Fruit fly (Drosophila melanogaster) whole organism, prepupa: ENCODE data around the gene Ten-a.

Experiments
- Blimp-1 ChIP-seq: fragments of 200-800 bp; sonication (Bioruptor generic); optimal IDR thresholded peaks from 3 replicates; lab custom pipeline; 2017; ENCODE audit warnings: missing biosample characterization, missing genetic modification characterization, mild to moderate bottlenecking, moderate library complexity, missing genetic modification reagents
- CG10631 ChIP-seq: fragments of 200-800 bp; sonication (Bioruptor generic); optimal IDR thresholded peaks from 2 replicates; lab custom pipeline; 2016; ENCODE audit warnings: missing biosample characterization, missing genetic modification characterization
- CG10669 ChIP-seq: fragments of 200-800 bp; sonication (Bioruptor generic); optimal IDR thresholded peaks from 3 replicates; lab custom pipeline; 2018; ENCODE audit warnings: missing biosample characterization, mild to moderate bottlenecking, missing genetic modification characterization, moderate library complexity
- CG11294 ChIP-seq: fragments of 200-800 bp; sonication (Bioruptor generic); IDR thresholded peaks from 2 replicates; pipeline ENCODE4 v1.3.6; 2022; ENCODE audit warnings: missing biosample characterization, missing genetic modification characterization
- CG11762 ChIP-seq: fragments of 200-800 bp; sonication (Bioruptor generic); optimal IDR thresholded peaks from 3 replicates; lab custom pipeline; 2016; ENCODE audit warnings: missing biosample characterization, missing genetic modification characterization; ENCODE audit not compliant: insufficient read depth
- CG11902 ChIP-seq: fragments of 200-800 bp; sonication (Bioruptor generic); optimal IDR thresholded peaks from 3 replicates; lab custom pipeline; 2016; ENCODE audit warnings: missing biosample characterization, missing genetic modification characterization
- CG15336 ChIP-seq: fragments of 200-800 bp; sonication (Bioruptor generic); IDR thresholded peaks from 2 replicates; pipeline ENCODE4 v1.3.6; 2022; ENCODE audit warnings: missing biosample characterization, missing genetic modification characterization
- CG1621 ChIP-seq: fragments of 200-800 bp; sonication (Bioruptor generic); optimal IDR thresholded peaks from 3 replicates; lab custom pipeline; 2018; ENCODE audit warnings: missing biosample characterization, mild to moderate bottlenecking, missing genetic modification characterization
- CG16779 ChIP-seq: fragments of 200-800 bp; sonication (Bioruptor generic); optimal IDR thresholded peaks from 3 replicates; lab custom pipeline; 2017; ENCODE audit warnings: missing biosample characterization, mild to moderate bottlenecking, missing genetic modification characterization
- CG3032 ChIP-seq: fragments of 200-800 bp; optimal IDR thresholded peaks from 2 replicates; lab custom pipeline; 2019; ENCODE audit warnings: missing biosample characterization, mild to moderate bottlenecking, missing genetic modification characterization, moderate library complexity
- CG31627 ChIP-seq: fragments of 200-800 bp; sonication (Bioruptor generic); optimal IDR thresholded peaks from 3 replicates; lab custom pipeline; 2016; ENCODE audit warnings: missing biosample characterization, missing genetic modification characterization
- CG32006 ChIP-seq: fragments of 200-800 bp; sonication (Bioruptor generic); optimal IDR thresholded peaks from 3 replicates; lab custom pipeline; 2017; ENCODE audit warnings: missing biosample characterization, mild to moderate bottlenecking, missing genetic modification characterization
- CG3919 ChIP-seq: fragments of 200-800 bp; sonication (Bioruptor generic); optimal IDR thresholded peaks from 3 replicates; lab custom pipeline; 2016; ENCODE audit warnings: missing biosample characterization, missing genetic modification characterization
- CG4318 ChIP-seq: fragments of 200-800 bp; sonication (Bioruptor generic); optimal IDR thresholded peaks from 3 replicates; lab custom pipeline; 2017; ENCODE audit warnings: missing biosample characterization, mild to moderate bottlenecking, missing genetic modification characterization
- CG6163 ChIP-seq: fragments of 200-800 bp; sonication (Bioruptor generic); IDR thresholded peaks from 3 replicates; pipeline ENCODE4 v1.3.6; 2022; ENCODE audit warnings: missing biosample characterization, missing genetic modification characterization
- CG6276 ChIP-seq: fragments of 200-800 bp; sonication (Bioruptor generic); optimal IDR thresholded peaks from 2 replicates; lab custom pipeline; 2017; ENCODE audit warnings: missing biosample characterization, mild to moderate bottlenecking, missing genetic modification characterization
- CG6792 ChIP-seq: fragments of 200-800 bp; sonication (Bioruptor generic); optimal IDR thresholded peaks from 3 replicates; lab custom pipeline; 2016; ENCODE audit warnings: missing biosample characterization, missing genetic modification characterization
- CG6808 ChIP-seq: fragments of 200-800 bp; sonication (Bioruptor generic); optimal IDR thresholded peaks from 3 replicates; lab custom pipeline; 2017; ENCODE audit warnings: missing biosample characterization, missing genetic modification characterization, mild to moderate bottlenecking, moderate library complexity, missing genetic modification reagents
- CG7368 ChIP-seq: fragments of 200-800 bp; sonication (Bioruptor generic); optimal IDR thresholded peaks from 3 replicates; lab custom pipeline; 2016; ENCODE audit warnings: missing biosample characterization, missing genetic modification characterization
- CG8119 ChIP-seq: fragments of 200-800 bp; sonication (Bioruptor generic); IDR thresholded peaks from 3 replicates; pipeline ENCODE4 v1.3.6; 2022; ENCODE audit warnings: missing biosample characterization, missing genetic modification characterization
- CG8319 ChIP-seq: fragments of 200-800 bp; sonication (Bioruptor generic); optimal IDR thresholded peaks from 3 replicates; lab custom pipeline; 2016; ENCODE audit warnings: missing biosample characterization, missing genetic modification characterization
- Eip75B ChIP-seq: fragments of 200-800 bp; sonication (Bioruptor generic); optimal IDR thresholded peaks from 3 replicates; lab custom pipeline; 2016; ENCODE audit warnings: missing biosample characterization, missing genetic modification characterization
- Eip78C ChIP-seq: fragments of 200-800 bp; sonication (Bioruptor generic); peaks from one replicate; lab custom pipeline; 2016; ENCODE audit warnings: missing biosample characterization, missing genetic modification characterization
- Ets21C ChIP-seq: fragments of 200-800 bp; sonication (Bioruptor generic); optimal IDR thresholded peaks from 3 replicates; lab custom pipeline; 2016; ENCODE audit warnings: missing biosample characterization, missing genetic modification characterization
- Ets96B ChIP-seq: fragments of 200-800 bp; optimal IDR thresholded peaks from 2 replicates; lab custom pipeline; 2019; ENCODE audit warnings: missing biosample characterization, mild to moderate bottlenecking, missing genetic modification characterization, moderate library complexity
- Hr38 ChIP-seq: sonication (Bioruptor generic); optimal IDR thresholded peaks from 2 replicates; lab custom pipeline; 2016; ENCODE audit warnings: missing biosample characterization, missing genetic modification characterization
- Hr4 ChIP-seq: fragments of 200-800 bp; sonication (Bioruptor generic); optimal IDR thresholded peaks from 3 replicates; lab custom pipeline; 2016; ENCODE audit warnings: missing biosample characterization, missing genetic modification characterization
- Lpt ChIP-seq: fragments of 200-800 bp; sonication (Bioruptor generic); optimal IDR thresholded peaks from 3 replicates; lab custom pipeline; 2016; ENCODE audit warnings: missing biosample characterization, missing genetic modification characterization
- Met ChIP-seq: fragments of 200-800 bp; sonication (Bioruptor generic); optimal IDR thresholded peaks from 3 replicates; lab custom pipeline; 2016; ENCODE audit warnings: missing biosample characterization, missing genetic modification characterization
- Smox ChIP-seq: fragments of 200-800 bp; sonication (Bioruptor generic); optimal IDR thresholded peaks from 3 replicates; lab custom pipeline; 2016; ENCODE audit warnings: missing biosample characterization, missing genetic modification characterization
- Sox102F ChIP-seq: fragments of 200-800 bp; sonication (Bioruptor generic); optimal IDR thresholded peaks from 2 replicates; lab custom pipeline; 2016; ENCODE audit warnings: missing biosample characterization, mild to moderate bottlenecking, missing genetic modification characterization
- Sox14 ChIP-seq: fragments of 200-800 bp; sonication (Bioruptor generic); optimal IDR thresholded peaks from 3 replicates; lab custom pipeline; 2016; ENCODE audit warnings: missing biosample characterization, missing genetic modification characterization
- Sox15 ChIP-seq: fragments of 200-800 bp; sonication (Bioruptor generic); optimal IDR thresholded peaks from 3 replicates; lab custom pipeline; 2016; ENCODE audit warnings: missing biosample characterization, missing genetic modification characterization
- achi ChIP-seq: fragments of 200-800 bp; sonication (Bioruptor generic); optimal IDR thresholded peaks from 3 replicates; lab custom pipeline; 2016; ENCODE audit warnings: missing biosample characterization, missing genetic modification characterization
- acj6 ChIP-seq: fragments of 200-800 bp; sonication (Bioruptor generic); optimal IDR thresholded peaks from 3 replicates; lab custom pipeline; 2016; ENCODE audit warnings: missing biosample characterization, missing genetic modification characterization
- cyc ChIP-seq: fragments of 200-800 bp; sonication (Bioruptor generic); optimal IDR thresholded peaks from 3 replicates; lab custom pipeline; 2016; ENCODE audit warnings: missing biosample characterization, missing genetic modification characterization
- dac ChIP-seq: fragments of 200-800 bp; sonication (Bioruptor generic); optimal IDR thresholded peaks from 2 replicates; lab custom pipeline; 2017; ENCODE audit warnings: missing biosample characterization, mild to moderate bottlenecking, missing genetic modification characterization
- dsx ChIP-seq: fragments of 200-800 bp; optimal IDR thresholded peaks from 3 replicates; lab custom pipeline; 2019; ENCODE audit warnings: missing biosample characterization, mild to moderate bottlenecking, missing genetic modification characterization, moderate library complexity; ENCODE audit not compliant: poor library complexity, severe bottlenecking
- eg ChIP-seq: fragments of 200-800 bp; sonication (Bioruptor generic); IDR thresholded peaks from 3 replicates; pipeline ENCODE4 v1.3.6; 2022; ENCODE audit warnings: missing biosample characterization, missing genetic modification characterization
- esn ChIP-seq: fragments of 200-800 bp; sonication (Bioruptor generic); optimal IDR thresholded peaks from 2 replicates; lab custom pipeline; 2016; ENCODE audit warnings: missing biosample characterization, mild to moderate bottlenecking, missing genetic modification characterization, moderate library complexity
- fd59A ChIP-seq: fragments of 200-800 bp; sonication (Bioruptor generic); optimal IDR thresholded peaks from 2 replicates; lab custom pipeline; 2017; ENCODE audit warnings: missing biosample characterization, mild to moderate bottlenecking, missing genetic modification characterization, missing genetic modification reagents
- fd85E ChIP-seq: fragments of 200-800 bp; sonication (Bioruptor generic); optimal IDR thresholded peaks from 3 replicates; lab custom pipeline; 2016; ENCODE audit warnings: missing biosample characterization, missing genetic modification characterization
- lz ChIP-seq: fragments of 200-800 bp; sonication (Bioruptor generic); optimal IDR thresholded peaks from 3 replicates; lab custom pipeline; 2016; ENCODE audit warnings: missing biosample characterization, missing genetic modification characterization
- net ChIP-seq: fragments of 200-800 bp; sonication (Bioruptor generic); optimal IDR thresholded peaks from 3 replicates; lab custom pipeline; 2016; ENCODE audit warnings: missing biosample characterization, missing genetic modification characterization
- pdm3 ChIP-seq: fragments of 200-800 bp; sonication (Bioruptor generic); optimal IDR thresholded peaks from 3 replicates; lab custom pipeline; 2016; ENCODE audit warnings: missing biosample characterization, missing genetic modification characterization
- spab ChIP-seq: fragments of 200-800 bp; sonication (Bioruptor generic); optimal IDR thresholded peaks from 2 replicates; lab custom pipeline; 2017; ENCODE audit warnings: missing biosample characterization, mild to moderate bottlenecking, missing genetic modification characterization, missing genetic modification reagents
- svp ChIP-seq: fragments of 200-800 bp; sonication (Bioruptor generic); peaks from one replicate; lab custom pipeline; 2016; ENCODE audit warnings: missing biosample characterization, missing genetic modification characterization
- vri ChIP-seq: fragments of 200-800 bp; sonication (Bioruptor generic); optimal IDR thresholded peaks from 3 replicates; lab custom pipeline; 2016; ENCODE audit warnings: missing biosample characterization, mild to moderate bottlenecking, missing genetic modification characterization

Gene Ten-a

DNA sequence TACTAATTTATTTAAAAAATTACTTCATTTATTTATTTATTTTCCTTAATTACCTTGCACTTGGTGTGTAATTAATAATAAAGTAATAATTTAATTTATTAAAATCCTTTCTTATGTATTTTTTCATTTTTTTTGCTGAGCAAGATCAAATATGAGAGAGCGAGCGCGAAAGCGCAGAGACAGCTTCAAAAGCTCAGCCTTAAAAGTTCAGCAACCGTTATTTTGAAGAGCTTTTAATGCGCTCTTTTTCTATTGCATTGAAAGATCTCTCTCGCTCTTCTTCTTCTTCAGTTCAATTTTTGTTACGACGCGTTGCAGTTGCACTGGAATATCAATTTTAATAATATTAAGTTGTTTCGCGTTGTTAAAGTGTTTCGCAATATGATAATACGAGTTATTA lies at the start of gene Ten-a:
TSS of gene Ten-a (plus strand) at position 301 of the 400 bp plus-strand sequence.
- no peak for TF ChIP-seq CG32006
- no peak for TF ChIP-seq Ets21C
- no peak for TF ChIP-seq Sox102F
- no peak for TF ChIP-seq dsx
- TF ChIP-seq Smox (GFP tag; lab: Kevin White, UChicago): no peak
- TF ChIP-seq CG6163 (GFP tag; lab: Robert Waterston, UW): no peak
- no peak for TF ChIP-seq Hr4 (GFP tag; lab: Kevin White, UChicago)
- TF ChIP-seq Ets96B (tag; lab: Kevin White, UChicago): no peak
- TF ChIP-seq CG3032 (tag; lab: Kevin White, UChicago): no peak
- no peak for TF ChIP-seq spab
- no peak for TF ChIP-seq Blimp-1 (GFP tag; lab: Kevin White, UChicago)
- TF ChIP-seq Hr38 (GFP tag; lab: Kevin White, UChicago): no peak
- no peak for TF ChIP-seq achi
- TF ChIP-seq CG10631: no peak
- TF ChIP-seq CG8119 (GFP tag; lab: Robert Waterston, UW): no peak
- TF ChIP-seq CG11902 (GFP tag; lab: Kevin White, UChicago): no peak

DNA sequence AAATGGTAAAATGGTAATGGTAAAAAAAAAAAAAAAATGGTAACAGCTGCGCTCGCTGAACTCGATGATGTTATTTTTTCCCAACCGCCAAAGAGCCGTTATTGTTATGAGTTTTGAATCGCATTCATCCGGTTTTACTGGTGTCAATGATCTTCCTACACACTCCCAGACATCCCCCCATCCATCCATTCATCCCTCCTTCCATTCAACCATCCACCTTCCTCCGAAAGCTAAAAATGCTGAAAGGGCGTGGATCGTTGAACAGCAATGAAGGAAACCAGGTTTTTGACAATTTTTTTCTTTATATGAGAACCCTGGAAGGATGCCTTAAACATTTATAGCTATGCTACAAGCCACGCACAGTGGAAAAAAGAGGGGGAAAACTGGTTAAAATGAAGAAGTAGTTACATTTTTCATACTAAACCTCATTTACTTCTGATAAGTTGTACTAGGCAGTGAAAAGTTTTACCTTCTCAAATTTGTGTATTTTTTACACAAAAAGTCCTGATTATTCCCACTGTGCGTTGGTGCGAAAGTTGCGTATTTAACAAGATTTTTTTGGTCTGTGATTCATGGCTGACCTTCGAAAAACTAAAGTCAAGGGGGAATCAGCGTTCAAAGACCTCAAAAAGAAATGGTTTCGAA lies 43.4 kb upstream of the Ten-a start:
- TF ChIP-seq Lpt (GFP tag; lab: Kevin White, UChicago): no peak
- no peak for TF ChIP-seq CG11294 (GFP tag; lab: Robert Waterston, UW)
- peak; percentile 44 for TF ChIP-seq lz (GFP tag; lab: Kevin White, UChicago)
- TF ChIP-seq Eip78C: peak; percentile 92
- peak; percentile 53 for TF ChIP-seq Eip75B (GFP tag; lab: Kevin White, UChicago)
- TF ChIP-seq fd59A (GFP tag; lab: Kevin White, UChicago): peak; percentile 48
- TF ChIP-seq Sox14: peak; percentile 45
- peak; percentile 57 for TF ChIP-seq achi
- peak; percentile 29 for TF ChIP-seq CG4318 (GFP tag; lab: Kevin White, UChicago)
- peak; percentile 60 for TF ChIP-seq CG3032 (tag; lab: Kevin White, UChicago)
- peak; percentile 25 for TF ChIP-seq vri (GFP tag; lab: Kevin White, UChicago)
- TF ChIP-seq svp (GFP tag; lab: Kevin White, UChicago): peak; percentile 71
- peak; percentile 61 for TF ChIP-seq esn (GFP tag; lab: Kevin White, UChicago)
- peak; percentile 25 for TF ChIP-seq CG11902 (GFP tag; lab: Kevin White, UChicago)
- TF ChIP-seq Hr4 (GFP tag; lab: Kevin White, UChicago): peak; percentile 45
- TF ChIP-seq CG6163 (GFP tag; lab: Robert Waterston, UW): peak; percentile 69; the same call in 2 of the 3 replicates
- peak; percentile 41 for TF ChIP-seq CG10631
- peak; percentile 37 for TF ChIP-seq CG6276
- peak; percentile 55 for TF ChIP-seq CG11762 (GFP tag; lab: Kevin White, UChicago)
- peak; percentile 46 for TF ChIP-seq CG15336 (GFP tag; lab: Robert Waterston, UW)
- peak; percentile 62; the same call in 2 of the 3 replicates for TF ChIP-seq eg
- peak; percentile 63 for TF ChIP-seq CG6792 (GFP tag; lab: Kevin White, UChicago)
- TF ChIP-seq pdm3 (GFP tag; lab: Kevin White, UChicago): peak; percentile 61
- TF ChIP-seq CG6808 (GFP tag; lab: Kevin White, UChicago): peak; percentile 15
- TF ChIP-seq CG10669 (GFP tag; lab: Kevin White, UChicago): peak; percentile 57
- TF ChIP-seq dac (GFP tag; lab: Kevin White, UChicago): no peak
- TF ChIP-seq Met (GFP tag; lab: Kevin White, UChicago): peak; percentile 67
- TF ChIP-seq CG1621 (tag; lab: Kevin White, UChicago): peak; percentile 45
- TF ChIP-seq CG8119 (GFP tag; lab: Robert Waterston, UW): peak; percentile 40; the same call in 2 of the 3 replicates
- peak; percentile 64 for TF ChIP-seq CG3919 (GFP tag; lab: Kevin White, UChicago)
- TF ChIP-seq dsx: peak; percentile 56
- peak; percentile 37 for TF ChIP-seq CG8319 (GFP tag; lab: Kevin White, UChicago)
- peak; percentile 45 for TF ChIP-seq cyc (GFP tag; lab: Kevin White, UChicago)
- no peak for TF ChIP-seq Blimp-1 (GFP tag; lab: Kevin White, UChicago)
- TF ChIP-seq net (GFP tag; lab: Kevin White, UChicago): peak; percentile 65
- no peak for TF ChIP-seq CG16779 (tag; lab: Kevin White, UChicago)
- peak; percentile 45 for TF ChIP-seq CG32006
- no peak for TF ChIP-seq fd85E (GFP tag; lab: Kevin White, UChicago)
- TF ChIP-seq Ets96B (tag; lab: Kevin White, UChicago): peak; percentile 63
- peak; percentile 49 for TF ChIP-seq spab
- TF ChIP-seq CG31627 (GFP tag; lab: Kevin White, UChicago): peak; percentile 38
- peak; percentile 41 for TF ChIP-seq Sox15 (GFP tag; lab: Kevin White, UChicago)
- peak; percentile 60 for TF ChIP-seq acj6 (GFP tag; lab: Kevin White, UChicago)
- TF ChIP-seq CG7368 (GFP tag; lab: Kevin White, UChicago): peak; percentile 58
